Fruit fly (Drosophila melanogaster): ENCODE results near the gene LanB1.

Gene LanB1

DNA sequence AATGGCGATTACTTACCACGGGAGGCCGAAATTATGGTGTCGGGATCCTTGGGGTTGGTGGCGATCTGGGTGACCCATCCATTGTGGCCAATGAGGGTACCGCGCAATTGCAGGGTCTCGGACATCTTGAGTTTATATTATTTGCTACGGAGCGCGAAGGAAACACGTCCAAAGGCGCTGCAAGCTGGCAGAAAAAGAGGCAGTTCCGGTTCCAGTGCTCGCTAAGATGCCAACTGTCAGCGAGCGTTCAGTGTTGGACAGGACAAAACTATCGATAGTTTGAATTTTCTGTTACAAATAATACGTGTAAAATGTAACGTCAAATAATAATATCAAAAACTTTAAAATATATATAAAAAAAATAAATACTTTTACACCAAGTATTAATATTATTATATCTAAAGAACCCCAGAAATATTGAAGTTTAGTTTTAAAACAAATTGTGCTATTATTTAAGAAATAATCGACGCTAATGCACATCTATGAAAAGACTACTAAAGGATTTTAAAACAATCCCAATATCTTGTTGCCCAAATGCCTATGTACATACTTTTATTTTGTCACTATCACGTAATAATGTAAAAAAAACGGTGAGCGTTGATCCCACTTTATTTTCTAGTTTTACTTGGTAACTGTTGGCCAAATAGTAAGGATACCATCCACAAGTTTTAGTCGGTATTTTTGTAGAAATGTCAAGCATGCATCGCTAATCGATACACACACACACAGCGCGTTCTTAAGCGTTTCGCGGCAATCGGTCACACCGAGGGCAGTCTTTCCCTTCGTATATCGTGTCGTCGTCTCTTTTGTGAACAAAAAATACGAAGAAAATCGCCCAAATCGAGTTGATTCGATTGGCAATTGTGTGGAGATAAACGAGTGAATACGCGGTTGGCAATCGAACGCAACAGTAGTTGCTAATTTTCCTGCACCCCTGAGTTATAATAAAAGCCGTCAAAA is 16.1 kb downstream of the LanB1 start, which contains the start of the genes Rack1 and mts:
Rack1 (minus strand) TSS at position 271 of the 960 bp plus-strand sequence.
mts (plus strand) TSS at position 606 of the 960 bp plus-strand sequence.
- TF ChIP-seq eg (GFP tag; IDR thresholded peaks at IDR 0.05) = peak; percentile 79
- TF ChIP-seq CG11902 (GFP tag; optimal IDR thresholded peaks at IDR 0.05) = peak; percentile 49
- TF ChIP-seq Blimp-1 (GFP tag; optimal IDR thresholded peaks at IDR 0.05) = peak; percentile 59
- peak; percentile 85 for TF ChIP-seq esn (GFP tag; optimal IDR thresholded peaks at IDR 0.05)
- peak; percentile 43 for TF ChIP-seq Hr4 (GFP tag; optimal IDR thresholded peaks at IDR 0.05)
- peak; percentile 72 for TF ChIP-seq fd85E (GFP tag; optimal IDR thresholded peaks at IDR 0.05)
- TF ChIP-seq dac (GFP tag; optimal IDR thresholded peaks at IDR 0.05) = peak; percentile 54
- TF ChIP-seq CG16779 (tag; optimal IDR thresholded peaks at IDR 0.05) = peak; percentile 73
- TF ChIP-seq Sox102F (GFP tag; optimal IDR thresholded peaks at IDR 0.05) = peak; percentile 78
- TF ChIP-seq Eip93F (GFP tag; optimal IDR thresholded peaks at IDR 0.05) = no peak
- peak; percentile 61 for TF ChIP-seq CG8319 (GFP tag; optimal IDR thresholded peaks at IDR 0.05)
- TF ChIP-seq Eip78C (GFP tag) = peak; percentile 94
- peak; percentile 70 for TF ChIP-seq CG6808 (GFP tag; optimal IDR thresholded peaks at IDR 0.05)
- peak; percentile 90 for TF ChIP-seq CG3919 (GFP tag; optimal IDR thresholded peaks at IDR 0.05)
- peak; percentile 82 for TF ChIP-seq lz (GFP tag; optimal IDR thresholded peaks at IDR 0.05)
- TF ChIP-seq CG31627 (GFP tag; optimal IDR thresholded peaks at IDR 0.05) = peak; percentile 64
- peak; percentile 79 for TF ChIP-seq topi (GFP tag; optimal IDR thresholded peaks at IDR 0.05)
- TF ChIP-seq CG32006 (GFP tag; optimal IDR thresholded peaks at IDR 0.05) = no peak
- no peak for TF ChIP-seq Lpt (GFP tag; optimal IDR thresholded peaks at IDR 0.05)
- no peak for TF ChIP-seq Ets21C (GFP tag; optimal IDR thresholded peaks at IDR 0.05)
- peak; percentile 63 for TF ChIP-seq CG10631 (GFP tag; optimal IDR thresholded peaks at IDR 0.05)
- no peak for TF ChIP-seq CG4318 (GFP tag; optimal IDR thresholded peaks at IDR 0.05)
- TF ChIP-seq OdsH (GFP tag; optimal IDR thresholded peaks at IDR 0.05) = peak; percentile 68
- TF ChIP-seq fkh (GFP tag; optimal IDR thresholded peaks at IDR 0.05) = peak; percentile 57
- TF ChIP-seq CG11294 (GFP tag; IDR thresholded peaks at IDR 0.05) = no peak
- TF ChIP-seq dsx (GFP tag; optimal IDR thresholded peaks at IDR 0.05; ENCODE audit: poor library complexity, severe bottlenecking) = peak; percentile 31
- TF ChIP-seq acj6 (GFP tag; optimal IDR thresholded peaks at IDR 0.05) = peak; percentile 74
- peak; percentile 45 for TF ChIP-seq Smox (GFP tag; optimal IDR thresholded peaks at IDR 0.05)
- TF ChIP-seq CG1621 (tag; optimal IDR thresholded peaks at IDR 0.05) = peak; percentile 62
- peak; percentile 57 for TF ChIP-seq CG6792 (GFP tag; optimal IDR thresholded peaks at IDR 0.05)
- no peak for TF ChIP-seq CG15336 (GFP tag; IDR thresholded peaks at IDR 0.05)
- peak; percentile 77 for TF ChIP-seq cyc (GFP tag; optimal IDR thresholded peaks at IDR 0.05)
- TF ChIP-seq ss (GFP tag; optimal IDR thresholded peaks at IDR 0.05) = peak; percentile 73 to 83
- peak; percentile 84 for TF ChIP-seq net (GFP tag; optimal IDR thresholded peaks at IDR 0.05)
- no peak for TF ChIP-seq Sox14 (GFP tag; optimal IDR thresholded peaks at IDR 0.05)
- peak; percentile 36 to 83 for TF ChIP-seq salr (GFP tag; optimal IDR thresholded peaks at IDR 0.05)
- TF ChIP-seq pdm3 (GFP tag; optimal IDR thresholded peaks at IDR 0.05) = peak; percentile 61
- TF ChIP-seq CG6163 (GFP tag; IDR thresholded peaks at IDR 0.05) = peak; percentile 86
- TF ChIP-seq Eip75B (GFP tag; optimal IDR thresholded peaks at IDR 0.05) = peak; percentile 71
- peak; percentile 90 for TF ChIP-seq CG6854 (GFP tag; optimal IDR thresholded peaks at IDR 0.05)
- TF ChIP-seq CG8119 (GFP tag; IDR thresholded peaks at IDR 0.05) = peak; percentile 34; the same call in 1 of the 3 replicates
- TF ChIP-seq achi (GFP tag; optimal IDR thresholded peaks at IDR 0.05) = peak; percentile 100
- peak; percentile 47 for TF ChIP-seq CG11762 (GFP tag; optimal IDR thresholded peaks at IDR 0.05; ENCODE audit: insufficient read depth)
- no peak for TF ChIP-seq Hr38 (GFP tag; optimal IDR thresholded peaks at IDR 0.05)
- TF ChIP-seq CG8632 (GFP tag; optimal IDR thresholded peaks at IDR 0.05) = peak; percentile 65
- peak; percentile 75 for TF ChIP-seq svp (GFP tag)
- TF ChIP-seq Hr39 (GFP tag; optimal IDR thresholded peaks at IDR 0.05) = peak; percentile 64
- peak; percentile 74 for TF ChIP-seq CG7368 (GFP tag; optimal IDR thresholded peaks at IDR 0.05)
- peak; percentile 38 for TF ChIP-seq Sox15 (GFP tag; optimal IDR thresholded peaks at IDR 0.05)
- TF ChIP-seq spab (GFP tag; optimal IDR thresholded peaks at IDR 0.05) = peak; percentile 35

Data from whole organism, prepupa.